Fruit fly (Drosophila melanogaster): ENCODE measurements around the gene CG3862.

CG3862 gene

dm6 chr2L:817850-818249, 7.8 kb downstream of the CG3862 start, which contains the start of gene CG15880:
Gene CG15880 (minus strand): TSS chr2L:817950.
- no peak for TF ChIP-seq Hr83 (GFP tag; optimal IDR thresholded peaks at IDR 0.05; ENCODE audit: poor library complexity, severe bottlenecking)
- TF ChIP-seq sv (GFP tag; optimal IDR thresholded peaks at IDR 0.05), result no peak

DNA sequence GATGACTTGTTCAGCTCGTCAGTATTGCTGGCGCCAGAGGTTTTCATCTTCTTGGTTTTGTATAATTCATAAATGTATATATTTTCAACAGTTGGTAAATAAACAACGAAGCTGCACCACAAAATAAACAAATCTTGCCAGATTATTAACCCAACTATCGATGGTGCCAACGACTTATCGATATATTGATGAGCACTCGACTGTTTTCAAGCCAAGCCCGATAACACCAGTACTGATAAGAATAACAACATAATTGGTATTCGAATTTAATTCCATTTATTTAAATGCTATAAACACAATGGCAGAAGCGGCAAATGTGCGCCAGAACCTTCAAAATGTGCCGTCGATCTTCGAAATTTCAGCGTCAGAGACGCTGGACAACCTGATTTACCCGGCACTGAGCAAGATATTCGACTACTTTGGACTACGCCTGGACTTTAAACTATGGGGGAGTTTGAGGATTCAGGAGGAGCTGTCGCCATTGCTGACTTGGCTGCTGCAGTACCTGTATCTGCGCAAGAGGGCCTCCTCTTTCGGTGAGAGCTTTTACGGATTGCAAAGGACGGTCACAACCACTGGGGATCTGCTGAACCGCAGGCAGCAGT, 9.8 kb downstream of the CG3862 start, which contains the start of the genes Saf6 and Pex12:
Saf6 (minus strand) TSS at position 166 of the 605 bp plus-strand sequence.
Pex12 (plus strand) TSS at position 209 of the 605 bp plus-strand sequence.
- TF ChIP-seq Myc (optimal IDR thresholded peaks at IDR 0.05) (peak; percentile 73), Jra (GFP tag; optimal IDR thresholded peaks at IDR 0.05) (no peak)

dm6 chr2L:811405-811804, 14.3 kb downstream of the CG3862 start, which contains the start of gene Dbp21E2:
Gene Dbp21E2 (plus strand): TSS chr2L:811584.
- no peak for TF ChIP-seq Dif (GFP tag; optimal IDR thresholded peaks at IDR 0.05; ENCODE audit: partially characterized antibody)
- no peak for TF ChIP-seq Rel (GFP tag; optimal IDR thresholded peaks at IDR 0.05)
- peak; percentile 9 for TF ChIP-seq Rel (tag; optimal IDR thresholded peaks at IDR 0.05)

dm6 chr2L:810277-810676, 15.4 kb downstream of the CG3862 start, which contains the start of gene Nnf1b:
Gene Nnf1b (plus strand): TSS chr2L:810577.
- TF ChIP-seq Abd-B (GFP tag; optimal IDR thresholded peaks at IDR 0.05) (no peak), ey (GFP tag; optimal IDR thresholded peaks at IDR 0.05) (no peak), lola (GFP tag; optimal IDR thresholded peaks at IDR 0.05) (no peak), OdsH (GFP tag; optimal IDR thresholded peaks at IDR 0.05) (no peak), rgr (GFP tag; optimal IDR thresholded peaks at IDR 0.05) (no peak), Myc (optimal IDR thresholded peaks at IDR 0.05) (no peak), Dif (GFP tag; optimal IDR thresholded peaks at IDR 0.05; ENCODE audit: partially characterized antibody) (no peak), Hr78 (GFP tag; optimal IDR thresholded peaks at IDR 0.05) (no peak), fru (GFP tag; optimal IDR thresholded peaks at IDR 0.05) (no peak), psq (GFP tag; optimal IDR thresholded peaks at IDR 0.05) (no peak), brk (GFP tag; optimal IDR thresholded peaks at IDR 0.05) (no peak), Mio (GFP tag; optimal IDR thresholded peaks at IDR 0.05) (no peak), Dfd (GFP tag; optimal IDR thresholded peaks at IDR 0.05) (no peak), Hnf4 (GFP tag; optimal IDR thresholded peaks at IDR 0.05) (no peak), dl (GFP tag; optimal IDR thresholded peaks at IDR 0.05; ENCODE audit: insufficient read depth in 1 of 2, partially characterized antibody in 2 of 2) (no peak), usp (GFP tag; optimal IDR thresholded peaks at IDR 0.05) (no peak), tai (GFP tag; optimal IDR thresholded peaks at IDR 0.05) (no peak), CG32264 (GFP tag; optimal IDR thresholded peaks at IDR 0.05) (no peak)

dm6 chr2L:790698-791097, 35.0 kb downstream of the CG3862 start, which contains the start of gene Pkg21D:
Gene Pkg21D (minus strand): TSS chr2L:790798.
- TF ChIP-seq Rel (GFP tag; optimal IDR thresholded peaks at IDR 0.05) (no peak), Rel (tag; optimal IDR thresholded peaks at IDR 0.05) (no peak), Sp1 (GFP tag; optimal IDR thresholded peaks at IDR 0.05) (no peak), Myc (optimal IDR thresholded peaks at IDR 0.05) (no peak), dmrt93B (GFP tag; optimal IDR thresholded peaks at IDR 0.05) (no peak), br (GFP tag; optimal IDR thresholded peaks at IDR 0.05) (no peak), CG9705 (GFP tag; optimal IDR thresholded peaks at IDR 0.05) (no peak), Jra (GFP tag; optimal IDR thresholded peaks at IDR 0.05) (no peak), Vsx2 (GFP tag; optimal IDR thresholded peaks at IDR 0.05; ENCODE audit: partially characterized antibody) (no peak), psq (GFP tag; optimal IDR thresholded peaks at IDR 0.05) (no peak), Dif (GFP tag; optimal IDR thresholded peaks at IDR 0.05; ENCODE audit: partially characterized antibody) (no peak), OdsH (GFP tag; optimal IDR thresholded peaks at IDR 0.05) (no peak), tai (GFP tag; optimal IDR thresholded peaks at IDR 0.05) (no peak), sage (GFP tag; optimal IDR thresholded peaks at IDR 0.05) (no peak), dsf (GFP tag; optimal IDR thresholded peaks at IDR 0.05; ENCODE audit: borderline replicate concordance) (no peak), usp (GFP tag; optimal IDR thresholded peaks at IDR 0.05) (no peak), foxo (GFP tag; optimal IDR thresholded peaks at IDR 0.05) (no peak)

All from whole organism, wandering third instar larva.